Worm (Caenorhabditis elegans): ENCODE results near the gene laf-1.

DNA sequence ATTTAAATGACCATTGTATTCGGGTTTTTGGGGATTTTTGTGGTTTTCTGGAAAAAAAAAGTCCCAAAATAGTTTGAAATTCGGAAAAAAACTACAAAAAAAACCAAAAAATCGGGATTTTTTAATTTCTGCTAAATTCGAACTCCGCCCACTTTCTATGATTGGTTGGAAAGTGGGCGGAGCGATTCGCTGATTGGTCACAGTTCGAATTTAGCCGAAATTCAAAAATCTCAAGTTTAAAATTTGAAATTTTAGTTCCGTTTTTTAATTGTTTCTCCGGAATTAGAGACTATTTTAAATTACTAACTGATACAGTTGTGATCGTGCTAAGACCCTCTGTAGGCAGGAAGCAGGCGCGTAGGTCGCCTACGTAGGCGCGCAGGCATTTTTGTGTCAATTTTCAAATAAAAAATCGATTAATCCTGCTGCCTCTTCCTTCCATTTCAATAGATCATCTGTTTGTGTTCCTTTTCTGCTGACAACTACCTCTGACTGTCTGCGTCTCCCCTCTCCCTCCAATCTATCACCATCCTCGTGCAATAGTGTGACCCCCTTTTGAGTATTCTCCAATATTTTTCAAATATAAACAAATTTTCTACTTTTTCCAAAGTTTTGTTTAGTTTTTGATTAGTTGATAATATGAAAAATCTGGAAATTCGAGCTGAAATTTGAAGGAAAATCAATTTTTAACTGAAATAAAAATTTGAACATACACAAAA lies 37.5 kb upstream of the laf-1 start:
- TF ChIP-seq nhr-28 (tag; optimal IDR thresholded peaks at IDR 0.05) (peak; percentile 13), egl-27 (tag; optimal IDR thresholded peaks at IDR 0.05) (no peak), ama-1 (optimal IDR thresholded peaks at IDR 0.05) (no peak), mdl-1 (tag; optimal IDR thresholded peaks at IDR 0.05) (no peak), snpc-4 (tag; optimal IDR thresholded peaks at IDR 0.05) (no peak), spr-1 (tag; optimal IDR thresholded peaks at IDR 0.05) (no peak), unc-62 (GFP tag; optimal IDR thresholded peaks at IDR 0.05 in 1 of 2) (no peak), unc-62 (tag; optimal IDR thresholded peaks at IDR 0.05) (no peak), daf-19 (GFP tag; conservative IDR thresholded peaks at IDR 0.05) (no peak), nhr-6 (tag; optimal IDR thresholded peaks at IDR 0.05) (no peak)

Measured in whole organism, L4 larva.